Worm (Caenorhabditis elegans) whole organism, L2 larva: ENCODE results near the gene fbxa-209.

Experiments
- C34F6.9 ChIP-seq: fragments of 150-350 bp; optimal IDR thresholded peaks from 2 replicates; lab custom pipeline; 2014; ENCODE audit warnings: missing biosample characterization, missing genetic modification characterization
- F13H6.1 ChIP-seq: sonication (generic microtip); optimal IDR thresholded peaks from 2 replicates; lab custom pipeline; 2016; ENCODE audit warnings: missing genetic modification characterization, missing compliant biosample characterization
- R02D3.7 ChIP-seq: fragments of 150-350 bp; optimal IDR thresholded peaks from 2 replicates; lab custom pipeline; 2014; ENCODE audit warnings: missing biosample characterization, missing genetic modification characterization
- Y55F3AM.14 ChIP-seq: fragments of 200-800 bp; sonication (Bioruptor generic); optimal IDR thresholded peaks from 2 replicates; lab custom pipeline; 2018; ENCODE audit warnings: mild to moderate bottlenecking, missing genetic modification characterization, missing compliant biosample characterization
- ZK546.5 ChIP-seq: sonication (generic microtip); optimal IDR thresholded peaks from 2 replicates; lab custom pipeline; 2017; ENCODE audit warnings: missing biosample characterization, missing genetic modification characterization
- alr-1 ChIP-seq: fragments of 150-350 bp; optimal IDR thresholded peaks from 2 replicates; lab custom pipeline; 2014; ENCODE audit warnings: missing biosample characterization, missing genetic modification characterization
- aly-2 ChIP-seq: fragments of 150-350 bp; optimal IDR thresholded peaks from 2 replicates; lab custom pipeline; 2014; ENCODE audit warnings: missing biosample characterization, missing genetic modification characterization
- ama-1 ChIP-seq: fragments of 150-350 bp; optimal IDR thresholded peaks from 2 replicates; lab custom pipeline; 2018; ENCODE audit warnings: inconsistent platforms
- blmp-1 ChIP-seq: sonication (generic microtip); optimal IDR thresholded peaks from 2 replicates; lab custom pipeline; 2017; ENCODE audit warnings: missing genetic modification characterization, mild to moderate bottlenecking, missing compliant biosample characterization, antibody characterized with exemption, moderate library complexity; ENCODE audit not compliant: insufficient read depth
- ceh-82 ChIP-seq: fragments of 150-350 bp; optimal IDR thresholded peaks from 2 replicates; lab custom pipeline; 2014; ENCODE audit warnings: missing biosample characterization, missing genetic modification characterization
- crh-2 ChIP-seq: sonication (generic microtip); optimal IDR thresholded peaks from 2 replicates; lab custom pipeline; 2017; ENCODE audit warnings: missing biosample characterization, missing genetic modification characterization
- dmd-4 ChIP-seq: sonication (generic microtip); optimal IDR thresholded peaks from 2 replicates; lab custom pipeline; 2017; ENCODE audit warnings: missing biosample characterization, missing genetic modification characterization
- elt-1 ChIP-seq: fragments of 150-350 bp; optimal IDR thresholded peaks from 2 replicates; lab custom pipeline; 2014; ENCODE audit warnings: missing biosample characterization, missing genetic modification characterization
- fos-1 ChIP-seq: fragments of 150-350 bp; optimal IDR thresholded peaks from 2 replicates; lab custom pipeline; 2014; ENCODE audit warnings: missing biosample characterization, missing genetic modification characterization
- gmeb-1 ChIP-seq: fragments of 150-350 bp; optimal IDR thresholded peaks from 2 replicates; lab custom pipeline; 2014; ENCODE audit warnings: missing biosample characterization, missing genetic modification characterization
- lin-13 ChIP-seq: fragments of 150-350 bp; optimal IDR thresholded peaks from 2 replicates; lab custom pipeline; 2014; ENCODE audit warnings: missing biosample characterization, missing genetic modification reagents, missing genetic modification characterization
- lin-39 ChIP-seq: fragments of 150-350 bp; optimal IDR thresholded peaks from 2 replicates; lab custom pipeline; 2014; ENCODE audit warnings: missing biosample characterization, missing genetic modification reagents, missing genetic modification characterization
- lsy-2 ChIP-seq, 2 experiments: fragments of 150-350 bp in 1 of 2; sonication (generic microtip) in 1 of 2; optimal IDR thresholded peaks; 2 replicates each; lab custom pipeline; 2014 to 2017; ENCODE audit warnings: missing biosample characterization in 2 of 2, missing genetic modification characterization in 2 of 2
- mdl-1 ChIP-seq, 2 experiments: fragments of 150-350 bp in 1 of 2; sonication (generic microtip) in 1 of 2; optimal IDR thresholded peaks; 2 replicates each; lab custom pipeline; 2017; ENCODE audit warnings: missing biosample characterization in 2 of 2, missing genetic modification characterization in 2 of 2
- nhr-10 ChIP-seq: sonication (generic microtip); optimal IDR thresholded peaks from 2 replicates; lab custom pipeline; 2017; ENCODE audit warnings: missing biosample characterization, missing genetic modification characterization
- nhr-11 ChIP-seq: fragments of 150-350 bp; optimal IDR thresholded peaks from 2 replicates; lab custom pipeline; 2014; ENCODE audit warnings: missing biosample characterization, missing genetic modification characterization
- nhr-12 ChIP-seq: fragments of 150-350 bp; optimal IDR thresholded peaks from 2 replicates; lab custom pipeline; 2014; ENCODE audit warnings: missing biosample characterization, missing genetic modification characterization
- nhr-21 ChIP-seq: fragments of 150-350 bp; optimal IDR thresholded peaks from 2 replicates; lab custom pipeline; 2014; ENCODE audit warnings: missing biosample characterization, missing genetic modification characterization
- nhr-23 ChIP-seq: fragments of 150-350 bp; optimal IDR thresholded peaks from 2 replicates; lab custom pipeline; 2014; ENCODE audit warnings: missing biosample characterization, missing genetic modification reagents, missing genetic modification characterization
- nhr-25 ChIP-seq: fragments of 150-350 bp; sonication (generic microtip); optimal IDR thresholded peaks from 3 replicates; lab custom pipeline; 2014; ENCODE audit warnings: missing biosample characterization, missing genetic modification characterization
- nhr-6 ChIP-seq: fragments of 150-350 bp; optimal IDR thresholded peaks from 2 replicates; lab custom pipeline; 2014; ENCODE audit warnings: missing biosample characterization, missing genetic modification characterization
- peb-1 ChIP-seq: fragments of 150-350 bp; optimal IDR thresholded peaks from 2 replicates; lab custom pipeline; 2014; ENCODE audit warnings: missing biosample characterization, missing genetic modification characterization
- skn-1 ChIP-seq: sonication (generic microtip); optimal IDR thresholded peaks from 2 replicates; lab custom pipeline; 2017; ENCODE audit warnings: missing biosample characterization, missing genetic modification characterization
- sma-3 ChIP-seq: sonication (generic microtip); optimal IDR thresholded peaks from 2 replicates; lab custom pipeline; 2016; ENCODE audit warnings: missing genetic modification reagents, missing genetic modification characterization, missing compliant biosample characterization
- sma-9 ChIP-seq, 2 experiments: fragments of 150-350 bp in 1 of 2; sonication (generic microtip) in 1 of 2; optimal IDR thresholded peaks; 2 replicates each; lab custom pipeline; 2014 to 2016; ENCODE audit warnings: missing genetic modification characterization in 2 of 2, mild to moderate bottlenecking in 1 of 2, missing biosample characterization in 1 of 2, missing compliant biosample characterization in 1 of 2, missing genetic modification reagents in 1 of 2, moderate library complexity in 1 of 2
- snpc-4 ChIP-seq: fragments of 150-350 bp; optimal IDR thresholded peaks from 2 replicates; lab custom pipeline; 2014; ENCODE audit warnings: missing biosample characterization, missing genetic modification characterization
- unc-39 ChIP-seq: fragments of 150-350 bp; optimal IDR thresholded peaks from 2 replicates; lab custom pipeline; 2014; ENCODE audit warnings: missing biosample characterization, missing genetic modification characterization
- unc-55 ChIP-seq: fragments of 150-350 bp; sonication (generic microtip); optimal IDR thresholded peaks from 3 replicates; lab custom pipeline; 2014; ENCODE audit warnings: missing biosample characterization, missing genetic modification reagents, missing genetic modification characterization
- ztf-1 ChIP-seq: fragments of 200-800 bp; sonication (Bioruptor generic); conservative IDR thresholded peaks from 2 replicates; pipeline ENCODE4 v1.3.6; 2022; ENCODE audit warnings: missing genetic modification characterization, missing compliant biosample characterization
- ztf-11 ChIP-seq: sonication (generic microtip); optimal IDR thresholded peaks from 2 replicates; lab custom pipeline; 2017; ENCODE audit warnings: missing biosample characterization, missing genetic modification characterization
- ztf-4 ChIP-seq: fragments of 150-350 bp; optimal IDR thresholded peaks from 2 replicates; lab custom pipeline; 2014; ENCODE audit warnings: missing biosample characterization, missing genetic modification characterization

fbxa-209 gene

ce11 chrV:15395347-15395746, 31.5 kb downstream of the fbxa-209 start, which contains the start of gene cyb-3:
Gene cyb-3, plus strand, starts transcription at chrV:15395696.
- TF ChIP-seq crh-2 (tag; lab: Kevin White, UChicago) (no peak), ZK546.5 (tag; lab: Kevin White, UChicago) (no peak), nhr-21 (tag; lab: Kevin White, UChicago) (no peak), alr-1 (tag; lab: Kevin White, UChicago) (no peak), ztf-4 (tag; lab: Kevin White, UChicago) (no peak), dmd-4 (tag; lab: Kevin White, UChicago) (no peak), sma-9 (GFP tag; optimal IDR thresholded peaks at IDR 0.05; lab: Kevin White, UChicago) (no peak), sma-9 (tag; optimal IDR thresholded peaks at IDR 0.05; lab: Kevin White, UChicago) (no peak), unc-55 (GFP tag; lab: Kevin White, UChicago) (no peak), F13H6.1 (tag; lab: Kevin White, UChicago) (no peak), fos-1 (no peak), unc-39 (tag; lab: Kevin White, UChicago) (no peak), lin-39 (tag; lab: Kevin White, UChicago) (no peak), sma-3 (no peak), mdl-1 (tag; optimal IDR thresholded peaks at IDR 0.05; lab: Kevin White, UChicago) (no peak), ceh-82 (tag; lab: Kevin White, UChicago) (no peak), nhr-12 (no peak), nhr-10 (tag; lab: Kevin White, UChicago) (no peak)

- TF ChIP-seq gmeb-1 (tag; lab: Kevin White, UChicago) (peak; percentile 68), lin-13 (GFP tag; lab: Kevin White, UChicago) (peak; percentile 28), unc-55 (GFP tag; lab: Kevin White, UChicago) (peak; percentile 5), mdl-1 (tag; optimal IDR thresholded peaks at IDR 0.05; lab: Kevin White, UChicago) (no peak), lsy-2 (tag; optimal IDR thresholded peaks at IDR 0.05; lab: Kevin White, UChicago) (peak in 1 of 2 experiments; percentile 23), nhr-10 (tag; lab: Kevin White, UChicago) (no peak), nhr-11 (tag; lab: Kevin White, UChicago) (no peak)
Measured at ce11 chrV:15394906-15395305, 31.9 kb downstream of the fbxa-209 start, which contains the start of gene T06E6.1. Gene T06E6.1, minus strand, starts transcription at chrV:15394961.

ce11 chrV:15392064-15392463, 34.8 kb downstream of the fbxa-209 start:
- TF ChIP-seq ztf-11 (tag; lab: Kevin White, UChicago) = no peak
- TF ChIP-seq nhr-25 (tag; lab: Kevin White, UChicago) = no peak
- TF ChIP-seq gmeb-1 (tag; lab: Kevin White, UChicago) = no peak
- TF ChIP-seq R02D3.7 (tag; lab: Kevin White, UChicago) = no peak
- TF ChIP-seq alr-1 (tag; lab: Kevin White, UChicago) = no peak
- no peak for TF ChIP-seq ama-1 (lab: Kevin White, UChicago)
- no peak for TF ChIP-seq aly-2
- no peak for TF ChIP-seq fos-1
- TF ChIP-seq Y55F3AM.14 (GFP tag; lab: Kevin White, UChicago) = no peak
- no peak for TF ChIP-seq ZK546.5 (tag; lab: Kevin White, UChicago)
- no peak for TF ChIP-seq ztf-4 (tag; lab: Kevin White, UChicago)

- TF ChIP-seq ztf-11 (tag; lab: Kevin White, UChicago) (no peak), nhr-6 (tag; lab: Kevin White, UChicago) (no peak), crh-2 (tag; lab: Kevin White, UChicago) (no peak), ZK546.5 (tag; lab: Kevin White, UChicago) (no peak), Y55F3AM.14 (GFP tag; lab: Kevin White, UChicago) (no peak), ama-1 (lab: Kevin White, UChicago) (no peak), skn-1 (tag; lab: Kevin White, UChicago) (no peak), ztf-1 (GFP tag; lab: Robert Waterston, UW) (no peak), dmd-4 (tag; lab: Kevin White, UChicago) (no peak), snpc-4 (tag; lab: Kevin White, UChicago) (no peak), lin-39 (tag; lab: Kevin White, UChicago) (no peak), nhr-11 (tag; lab: Kevin White, UChicago) (no peak), F13H6.1 (tag; lab: Kevin White, UChicago) (no peak), C34F6.9 (tag; lab: Kevin White, UChicago) (no peak), nhr-23 (tag; lab: Kevin White, UChicago) (no peak), blmp-1 (no peak), nhr-21 (tag; lab: Kevin White, UChicago) (no peak), peb-1 (tag; lab: Kevin White, UChicago) (no peak), elt-1 (no peak)
Measured at ce11 chrV:15388820-15389384, 37.9 kb downstream of the fbxa-209 start, which contains the start of gene srh-170. Gene srh-170, minus strand, starts transcription at chrV:15388870.
